Worm (Caenorhabditis elegans): ENCODE data around the gene Y62H9A.10.

Gene Y62H9A.10

ce11 chrX:11934933-11935332 lies 32.4 kb upstream of the Y62H9A.10 start (continued):
- no peak for TF ChIP-seq lin-35 (GFP tag; optimal IDR thresholded peaks at IDR 0.05)
- no peak for TF ChIP-seq pha-4 (tag; optimal IDR thresholded peaks at IDR 0.05)
- TF ChIP-seq nhr-90 (tag; optimal IDR thresholded peaks at IDR 0.05), result peak; percentile 61
- TF ChIP-seq xnd-1 (tag; optimal IDR thresholded peaks at IDR 0.05), result no peak
- TF ChIP-seq F33H1.4 (GFP tag; IDR thresholded peaks at IDR 0.05), result no peak
- TF ChIP-seq ztf-18 (tag; optimal IDR thresholded peaks at IDR 0.05), result peak; percentile 52
- TF ChIP-seq F57A8.1 (GFP tag; optimal IDR thresholded peaks at IDR 0.05), result no peak
- peak; percentile 82 for TF ChIP-seq hmg-1.2 (GFP tag; IDR thresholded peaks at IDR 0.05)
- no peak for TF ChIP-seq hlh-12 (tag; optimal IDR thresholded peaks at IDR 0.05)
- 0 out of 2 replicates have a peak, but pooled peaks have one; percentile 42 for TF ChIP-seq aptf-2 (GFP tag; conservative IDR thresholded peaks at IDR 0.05)
- peak; percentile 5 for TF ChIP-seq repo-1 (tag; optimal IDR thresholded peaks at IDR 0.05)
- TF ChIP-seq attf-5 (GFP tag; optimal IDR thresholded peaks at IDR 0.05), result peak; percentile 43
- 0 out of 2 replicates have a peak, but pooled peaks have one; percentile 16 for TF ChIP-seq attf-3 (GFP tag; conservative IDR thresholded peaks at IDR 0.05)
- peak; percentile 25 for TF ChIP-seq zim-3 (tag; optimal IDR thresholded peaks at IDR 0.05)
- TF ChIP-seq dpff-1 (tag; optimal IDR thresholded peaks at IDR 0.05), result no peak
- TF ChIP-seq ztf-6 (GFP tag; IDR thresholded peaks at IDR 0.05), result no peak
- peak; percentile 53 for TF ChIP-seq snpc-1.1 (tag; optimal IDR thresholded peaks at IDR 0.05; ENCODE audit: insufficient read depth)
- no peak for TF ChIP-seq ccch-3 (GFP tag; optimal IDR thresholded peaks at IDR 0.05)
- TF ChIP-seq hmg-20 (GFP tag; IDR thresholded peaks at IDR 0.05), result peak; percentile 72; the same call in 1 of the 2 replicates
- TF ChIP-seq ekl-4 (GFP tag; IDR thresholded peaks at IDR 0.05), result peak; percentile 63
- peak; percentile 39 for TF ChIP-seq nhr-179 (tag; optimal IDR thresholded peaks at IDR 0.05)
- peak; percentile 66; the same call in 1 of the 2 replicates for TF ChIP-seq B0336.3 (GFP tag; IDR thresholded peaks at IDR 0.05)
- TF ChIP-seq ceh-91 (GFP tag; IDR thresholded peaks at IDR 0.05), result no peak
- no peak for TF ChIP-seq ets-4 (GFP tag; optimal IDR thresholded peaks at IDR 0.05)
- peak; percentile 39 for TF ChIP-seq mel-28 (tag; optimal IDR thresholded peaks at IDR 0.05; ENCODE audit: borderline replicate concordance)
- no peak for TF ChIP-seq bed-2 (GFP tag; IDR thresholded peaks at IDR 0.05)
- TF ChIP-seq K12H6.12 (tag; optimal IDR thresholded peaks at IDR 0.05), result peak; percentile 19
- TF ChIP-seq akir-1 (GFP tag; optimal IDR thresholded peaks at IDR 0.05), result no peak
- TF ChIP-seq ceh-58 (GFP tag; IDR thresholded peaks at IDR 0.05), result no peak
- TF ChIP-seq ceh-100 (GFP tag; IDR thresholded peaks at IDR 0.05), result 0 out of 2 replicates have a peak, but pooled peaks have one; percentile 30
- TF ChIP-seq dox-1 (GFP tag; IDR thresholded peaks at IDR 0.05), result peak; percentile 81; the same call in 1 of the 2 replicates
- TF ChIP-seq tlf-1 (GFP tag; optimal IDR thresholded peaks at IDR 0.05), result no peak
- peak; percentile 84; the same call in 1 of the 2 replicates for TF ChIP-seq ztf-25 (GFP tag; IDR thresholded peaks at IDR 0.05)
- no peak for TF ChIP-seq dpl-1 (GFP tag; optimal IDR thresholded peaks at IDR 0.05)
- TF ChIP-seq F55B11.4 (tag; optimal IDR thresholded peaks at IDR 0.05; ENCODE audit: borderline replicate concordance, insufficient read depth), result no peak
- TF ChIP-seq B0019.2 (GFP tag; conservative IDR thresholded peaks at IDR 0.05), result no peak
- peak; percentile 86 for TF ChIP-seq ztf-28 (GFP tag; IDR thresholded peaks at IDR 0.05)
- 0 out of 2 replicates have a peak, but pooled peaks have one; percentile 12 for TF ChIP-seq attf-6 (GFP tag; IDR thresholded peaks at IDR 0.05)
- TF ChIP-seq F37B4.10 (GFP tag; IDR thresholded peaks at IDR 0.05), result no peak
- TF ChIP-seq pbrm-1 (GFP tag; IDR thresholded peaks at IDR 0.05), result peak; percentile 87
- TF ChIP-seq F10E7.11 (tag; optimal IDR thresholded peaks at IDR 0.05), result no peak
- TF ChIP-seq mxl-1 (tag; optimal IDR thresholded peaks at IDR 0.05), result peak; percentile 31
- no peak for TF ChIP-seq aptf-3 (GFP tag; IDR thresholded peaks at IDR 0.05)
- TF ChIP-seq ceh-27 (GFP tag; optimal IDR thresholded peaks at IDR 0.05), result peak; percentile 69
- peak; percentile 31 for TF ChIP-seq F22D6.2 (tag; optimal IDR thresholded peaks at IDR 0.05)
- 0 out of 2 replicates have a peak, but pooled peaks have one; percentile 25 for TF ChIP-seq cebp-1 (GFP tag; IDR thresholded peaks at IDR 0.05)
- peak; percentile 73 for TF ChIP-seq cebp-1 (tag; optimal IDR thresholded peaks at IDR 0.05)
- peak; percentile 82 for TF ChIP-seq egl-44 (GFP tag; IDR thresholded peaks at IDR 0.05)
- TF ChIP-seq F52B5.7 (tag; optimal IDR thresholded peaks at IDR 0.05), result peak; percentile 66

Measured in whole organism, young adult.